Fruit fly (Drosophila melanogaster) whole organism, embryonic: ENCODE results near the gene GILT3.

Experiments
- CG11696 ChIP-seq: fragments of 200-800 bp; sonication (Bioruptor generic); IDR thresholded peaks from 2 replicates; pipeline ENCODE4 v1.3.6; 2022; ENCODE audit warnings: missing biosample characterization, missing genetic modification characterization
- CG12104 ChIP-seq: fragments of 200-800 bp; sonication (Bioruptor generic); optimal IDR thresholded peaks from 3 replicates; lab custom pipeline; 2016; ENCODE audit warnings: missing biosample characterization, missing genetic modification characterization
- CG17829 ChIP-seq: fragments of 200-800 bp; optimal IDR thresholded peaks from 2 replicates; lab custom pipeline; 2019; ENCODE audit warnings: missing biosample characterization, mild to moderate bottlenecking, missing genetic modification characterization, moderate library complexity
- CG2129 ChIP-seq: fragments of 200-800 bp; sonication (Bioruptor generic); IDR thresholded peaks from 2 replicates; pipeline ENCODE4 v1.3.6; 2022; ENCODE audit warnings: missing biosample characterization, missing genetic modification characterization; ENCODE audit not compliant: partially characterized antibody
- CG30020 ChIP-seq: fragments of 200-800 bp; optimal IDR thresholded peaks from 2 replicates; lab custom pipeline; 2019; ENCODE audit warnings: missing biosample characterization, mild to moderate bottlenecking, missing genetic modification characterization, moderate library complexity
- CG3995 ChIP-seq: fragments of 200-800 bp; sonication (Bioruptor generic); optimal IDR thresholded peaks from 3 replicates; lab custom pipeline; 2016; ENCODE audit warnings: missing biosample characterization, missing genetic modification characterization
- CG4424 ChIP-seq: fragments of 200-800 bp; sonication (Bioruptor generic); optimal IDR thresholded peaks from 3 replicates; lab custom pipeline; 2016; ENCODE audit warnings: missing biosample characterization, missing genetic modification characterization
- CG5953 ChIP-seq: fragments of 200-800 bp; sonication (Bioruptor generic); IDR thresholded peaks from 2 replicates; pipeline ENCODE4 v1.3.6; 2022; ENCODE audit warnings: missing biosample characterization, missing genetic modification characterization
- CG6654 ChIP-seq: fragments of 200-800 bp; sonication (Bioruptor generic); optimal IDR thresholded peaks from 2 replicates; lab custom pipeline; 2017; ENCODE audit warnings: missing biosample characterization, mild to moderate bottlenecking, missing genetic modification characterization
- CG6791 ChIP-seq: fragments of 200-800 bp; sonication (Bioruptor generic); IDR thresholded peaks from 3 replicates; pipeline ENCODE4 v1.3.6; 2022; ENCODE audit warnings: missing biosample characterization, missing genetic modification characterization; ENCODE audit not compliant: partially characterized antibody
- CG6813 ChIP-seq: fragments of 200-800 bp; sonication (Bioruptor generic); optimal IDR thresholded peaks from 2 replicates; lab custom pipeline; 2017; ENCODE audit warnings: missing biosample characterization, missing genetic modification characterization, mild to moderate bottlenecking, moderate library complexity, missing genetic modification reagents
- CG7556 ChIP-seq: fragments of 200-800 bp; sonication (Bioruptor generic); optimal IDR thresholded peaks from 2 replicates; lab custom pipeline; 2017; ENCODE audit warnings: missing biosample characterization, mild to moderate bottlenecking, missing genetic modification characterization
- CG7839 ChIP-seq: fragments of 200-800 bp; sonication (Bioruptor generic); optimal IDR thresholded peaks from 3 replicates; lab custom pipeline; 2018; ENCODE audit warnings: missing biosample characterization, mild to moderate bottlenecking, missing genetic modification characterization, moderate library complexity
- CG9215 ChIP-seq: fragments of 200-800 bp; sonication (Bioruptor generic); IDR thresholded peaks from 2 replicates; pipeline ENCODE4 v1.3.6; 2022; ENCODE audit warnings: missing biosample characterization, missing genetic modification characterization
- CG9797 ChIP-seq: fragments of 200-800 bp; sonication (Bioruptor generic); optimal IDR thresholded peaks from 3 replicates; lab custom pipeline; 2018; ENCODE audit warnings: missing biosample characterization, mild to moderate bottlenecking, missing genetic modification characterization
- CG9817 ChIP-seq: fragments of 200-800 bp; sonication (Bioruptor generic); optimal IDR thresholded peaks from 2 replicates; lab custom pipeline; 2018; ENCODE audit warnings: missing biosample characterization, mild to moderate bottlenecking, missing genetic modification characterization, moderate library complexity
- CkIIα-i1 ChIP-seq: fragments of 200-800 bp; sonication (Bioruptor generic); IDR thresholded peaks from 2 replicates; pipeline ENCODE4 v1.3.6; 2022; ENCODE audit warnings: missing biosample characterization, missing genetic modification characterization
- Dip2 ChIP-seq: fragments of 200-800 bp; sonication (Bioruptor generic); IDR thresholded peaks from 2 replicates; pipeline ENCODE4 v1.3.6; 2022; ENCODE audit warnings: missing biosample characterization, missing genetic modification characterization
- Dll ChIP-seq: fragments of 200-800 bp; sonication (Bioruptor generic); IDR thresholded peaks from 4 replicates; pipeline ENCODE4 v1.3.6; 2022; ENCODE audit warnings: missing biosample characterization, missing genetic modification characterization; ENCODE audit not compliant: partially characterized antibody
- Dref ChIP-seq: fragments of 200-800 bp; sonication (Bioruptor generic); IDR thresholded peaks from 2 replicates; pipeline ENCODE4 v1.3.6; 2022; ENCODE audit warnings: missing biosample characterization, missing genetic modification characterization
- Gug ChIP-seq: fragments of 200-800 bp; sonication (Bioruptor generic); IDR thresholded peaks from 4 replicates; pipeline ENCODE4 v1.3.6; 2022; ENCODE audit warnings: missing biosample characterization, missing genetic modification characterization
- Hr51 ChIP-seq, 2 experiments: fragments of 200-800 bp; sonication (Bioruptor generic); optimal IDR thresholded peaks; 2 replicates in 1 of 2; 3 replicates in 1 of 2; lab custom pipeline; 2016 to 2018; ENCODE audit warnings: missing biosample characterization in 2 of 2, missing genetic modification characterization in 2 of 2, mild to moderate bottlenecking in 1 of 2, moderate library complexity in 1 of 2
- Lpt ChIP-seq: fragments of >200 bp; optimal IDR thresholded peaks from 2 replicates; lab custom pipeline; 2018; ENCODE audit warnings: missing biosample characterization, missing genetic modification characterization
- Mes4 ChIP-seq: fragments of 200-800 bp; sonication (Bioruptor generic); optimal IDR thresholded peaks from 2 replicates; lab custom pipeline; 2016; ENCODE audit warnings: missing biosample characterization, missing genetic modification characterization
- Mrtf ChIP-seq: fragments of 200-800 bp; sonication (Bioruptor generic); IDR thresholded peaks from 3 replicates; pipeline ENCODE4 v1.3.6; 2022; ENCODE audit warnings: missing biosample characterization, missing genetic modification characterization
- Oli ChIP-seq: fragments of 200-800 bp; sonication (Bioruptor generic); optimal IDR thresholded peaks from 2 replicates; lab custom pipeline; 2018; ENCODE audit warnings: missing biosample characterization, mild to moderate bottlenecking, missing genetic modification characterization, moderate library complexity
- Poxn ChIP-seq: fragments of 200-800 bp; sonication (Bioruptor generic); IDR thresholded peaks from 2 replicates; pipeline ENCODE4 v1.3.6; 2022; ENCODE audit warnings: missing biosample characterization, missing genetic modification characterization
- aop ChIP-seq: fragments of 200-800 bp; sonication (Bioruptor generic); IDR thresholded peaks from 2 replicates; pipeline ENCODE4 v1.3.6; 2022; ENCODE audit warnings: missing biosample characterization, missing genetic modification characterization
- bcd ChIP-seq: fragments of 200-800 bp; sonication (Bioruptor generic); optimal IDR thresholded peaks from 2 replicates; lab custom pipeline; 2017; ENCODE audit warnings: missing biosample characterization, mild to moderate bottlenecking, missing genetic modification characterization
- bsh ChIP-seq, 2 experiments: fragments of 200-800 bp; sonication (Bioruptor generic); optimal IDR thresholded peaks; 2 replicates each; lab custom pipeline; 2017 to 2018; ENCODE audit warnings: mild to moderate bottlenecking in 2 of 2, missing biosample characterization in 2 of 2, missing genetic modification characterization in 2 of 2, moderate library complexity in 1 of 2
- cg ChIP-seq: fragments of 200-800 bp; sonication (Bioruptor generic); optimal IDR thresholded peaks from 3 replicates; lab custom pipeline; 2019; ENCODE audit warnings: missing biosample characterization, mild to moderate bottlenecking, missing genetic modification characterization, moderate library complexity
- crp ChIP-seq, 2 experiments: fragments of 200-800 bp; sonication (Bioruptor generic); optimal IDR thresholded peaks; 2 replicates in 1 of 2; 3 replicates in 1 of 2; lab custom pipeline; 2017; ENCODE audit warnings: missing biosample characterization in 2 of 2, missing genetic modification characterization in 2 of 2, mild to moderate bottlenecking in 1 of 2, moderate library complexity in 1 of 2
- dati ChIP-seq: fragments of 200-800 bp; sonication (Bioruptor generic); IDR thresholded peaks from 2 replicates; pipeline ENCODE4 v1.3.6; 2022; ENCODE audit warnings: missing biosample characterization, missing genetic modification characterization
- eve ChIP-seq, 2 experiments: fragments of >200 bp; optimal IDR thresholded peaks; 2 replicates each; lab custom pipeline; 2017; ENCODE audit warnings: missing biosample characterization in 2 of 2, missing genetic modification characterization in 2 of 2
- gcm ChIP-seq: fragments of 200-800 bp; sonication (Bioruptor generic); optimal IDR thresholded peaks from 2 replicates; lab custom pipeline; 2019; ENCODE audit warnings: missing biosample characterization, mild to moderate bottlenecking, missing genetic modification characterization, moderate library complexity
- gem ChIP-seq: fragments of 200-800 bp; sonication (Bioruptor generic); optimal IDR thresholded peaks from 2 replicates; lab custom pipeline; 2019; ENCODE audit warnings: missing biosample characterization, mild to moderate bottlenecking, missing genetic modification characterization, moderate library complexity
- ham ChIP-seq: fragments of 200-800 bp; sonication (Bioruptor generic); IDR thresholded peaks from 2 replicates; pipeline ENCODE4 v1.3.6; 2022; ENCODE audit warnings: missing biosample characterization, missing genetic modification characterization
- hb ChIP-seq: fragments of 200-800 bp; sonication (Bioruptor generic); IDR thresholded peaks from 3 replicates; pipeline ENCODE4 v1.3.6; 2022; ENCODE audit warnings: missing biosample characterization, missing genetic modification characterization; ENCODE audit not compliant: partially characterized antibody
- hbn ChIP-seq: fragments of 200-800 bp; sonication (Bioruptor generic); IDR thresholded peaks from 2 replicates; pipeline ENCODE4 v1.3.6; 2022; ENCODE audit warnings: missing biosample characterization, missing genetic modification characterization; ENCODE audit not compliant: partially characterized antibody
- hkb ChIP-seq, 2 experiments: fragments of 200-800 bp in 1 of 2; fragments of >200 bp in 1 of 2; sonication (Bioruptor generic) in 1 of 2; IDR thresholded peaks in 1 of 2; optimal IDR thresholded peaks in 1 of 2; 2 replicates each; pipeline versions ENCODE4 v1.3.6 to Lab custom; 2017 to 2022; ENCODE audit warnings: missing biosample characterization in 1 of 2, missing genetic modification characterization in 1 of 2
- jigr1 ChIP-seq: fragments of 200-800 bp; sonication (Bioruptor generic); IDR thresholded peaks from 3 replicates; pipeline ENCODE4 v1.3.6; 2022; ENCODE audit warnings: missing biosample characterization, missing genetic modification characterization
- luna ChIP-seq: fragments of 200-800 bp; sonication (Bioruptor generic); optimal IDR thresholded peaks from 2 replicates; lab custom pipeline; 2016; ENCODE audit warnings: missing biosample characterization, missing genetic modification characterization
- mam ChIP-seq: fragments of 200-800 bp; sonication (Bioruptor generic); optimal IDR thresholded peaks from 3 replicates; lab custom pipeline; 2016; ENCODE audit warnings: missing biosample characterization, missing genetic modification characterization
- nau ChIP-seq: fragments of 200-800 bp; sonication (Bioruptor generic); optimal IDR thresholded peaks from 3 replicates; lab custom pipeline; 2017; ENCODE audit warnings: missing biosample characterization, mild to moderate bottlenecking, missing genetic modification characterization, missing genetic modification reagents
- pnt ChIP-seq: fragments of 200-800 bp; sonication (Bioruptor generic); optimal IDR thresholded peaks from 3 replicates; lab custom pipeline; 2016; ENCODE audit warnings: missing biosample characterization, missing genetic modification characterization
- salm ChIP-seq: fragments of 200-800 bp; sonication (Bioruptor generic); optimal IDR thresholded peaks from 2 replicates; lab custom pipeline; 2018; ENCODE audit warnings: missing biosample characterization, mild to moderate bottlenecking, missing genetic modification characterization
- sr ChIP-seq: fragments of 200-800 bp; sonication (Bioruptor generic); IDR thresholded peaks from 3 replicates; pipeline ENCODE4 v1.3.6; 2022; ENCODE audit warnings: missing biosample characterization, missing genetic modification characterization
- sug ChIP-seq: fragments of 200-800 bp; optimal IDR thresholded peaks from 2 replicates; lab custom pipeline; 2019; ENCODE audit warnings: missing biosample characterization, mild to moderate bottlenecking, missing genetic modification characterization, moderate library complexity
- ttk ChIP-seq: fragments of 200-800 bp; sonication (Bioruptor generic); IDR thresholded peaks from 2 replicates; pipeline ENCODE4 v2.1.2; 2022; ENCODE audit warnings: missing biosample characterization, missing genetic modification characterization
- yki ChIP-seq: fragments of >200 bp; optimal IDR thresholded peaks from 3 replicates; lab custom pipeline; 2018
- zfh1 ChIP-seq: fragments of 200-800 bp; sonication (Bioruptor generic); IDR thresholded peaks from 3 replicates; pipeline ENCODE4 v1.3.6; 2022; ENCODE audit warnings: missing biosample characterization, missing genetic modification characterization

Gene GILT3

DNA sequence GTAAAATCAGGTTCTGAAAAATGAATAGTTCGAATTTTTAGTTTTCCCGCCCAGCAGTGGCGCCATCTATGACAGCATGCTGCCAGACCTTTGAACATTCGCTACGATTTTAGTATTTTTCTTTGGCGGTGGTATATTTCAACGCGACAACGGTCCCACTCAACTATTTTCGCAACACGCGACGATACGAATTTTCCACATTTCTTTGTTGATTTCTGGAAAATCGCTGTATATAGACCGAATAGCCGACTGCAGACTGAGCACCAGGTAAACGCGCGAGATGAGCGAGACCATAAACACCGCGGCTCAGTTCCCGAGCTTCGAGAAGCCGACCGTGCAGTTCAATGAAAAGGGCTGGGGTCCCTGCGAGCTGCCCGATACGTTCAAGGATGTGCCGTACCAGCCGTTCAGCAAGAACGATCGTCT is 2.8 kb downstream of the GILT3 start, which contains the start of gene eIF3d1 (continued):
- TF ChIP-seq CG5953 (no peak), Dip2 (GFP tag; lab: Robert Waterston, UW) (no peak), CG7556 (GFP tag; lab: Kevin White, UChicago) (no peak), dati (0 out of 2 replicates have a peak, but pooled peaks have one; percentile 20), hbn (GFP tag; lab: Robert Waterston, UW) (no peak), zfh1 (GFP tag; lab: Robert Waterston, UW) (0 out of 3 replicates have a peak, but pooled peaks have one; percentile 52), jigr1 (GFP tag; lab: Robert Waterston, UW) (no peak), salm (tag; lab: Kevin White, UChicago) (no peak), cg (no peak), hb (GFP tag; lab: Robert Waterston, UW) (no peak), CG30020 (tag; lab: Kevin White, UChicago) (no peak), CG7839 (tag; lab: Kevin White, UChicago) (no peak), CG9817 (tag; lab: Kevin White, UChicago) (no peak), Lpt (GFP tag; lab: Kevin White, UChicago) (no peak), nau (no peak), ham (GFP tag; lab: Robert Waterston, UW) (no peak), Mes4 (no peak), CG6654 (GFP tag; lab: Kevin White, UChicago) (no peak), CG9215 (GFP tag; lab: Robert Waterston, UW) (no peak), luna (GFP tag; lab: Kevin White, UChicago) (no peak), mam (GFP tag; lab: Kevin White, UChicago) (peak; percentile 18), ttk (no peak), Mrtf (GFP tag; lab: Robert Waterston, UW) (no peak), yki (lab: Kevin White, UChicago) (no peak), CG12104 (GFP tag; lab: Kevin White, UChicago) (no peak), sug (tag; lab: Kevin White, UChicago) (no peak), gem (tag; lab: Kevin White, UChicago) (no peak), CG4424 (GFP tag; lab: Kevin White, UChicago) (no peak), CG6791 (GFP tag; lab: Robert Waterston, UW) (peak; percentile 57; the same call in 2 of the 3 replicates), crp (GFP tag; optimal IDR thresholded peaks at IDR 0.05; lab: Kevin White, UChicago) (peak in 1 of 2 experiments; percentile 11), CG17829 (tag; lab: Kevin White, UChicago) (peak; percentile 26), hkb (optimal IDR thresholded peaks at IDR 0.05; lab: Kevin White, UChicago) (no peak), hkb (GFP tag; IDR thresholded peaks at IDR 0.05; lab: Robert Waterston, UW) (no peak), pnt (GFP tag; lab: Kevin White, UChicago) (peak; percentile 6), Hr51 (GFP tag; optimal IDR thresholded peaks at IDR 0.05; lab: Kevin White, UChicago) (no peak), CkIIα-i1 (GFP tag; lab: Robert Waterston, UW) (no peak), aop (no peak), eve (GFP tag; optimal IDR thresholded peaks at IDR 0.05; lab: Kevin White, UChicago) (no peak), CG6813 (no peak), CG2129 (GFP tag; lab: Robert Waterston, UW) (no peak), gcm (GFP tag; lab: Kevin White, UChicago) (no peak), bcd (GFP tag; lab: Kevin White, UChicago) (peak; percentile 19), CG11696 (GFP tag; lab: Robert Waterston, UW) (no peak), Dll (GFP tag; lab: Robert Waterston, UW) (peak; percentile 29; the same call in 1 of the 4 replicates), Gug (GFP tag; lab: Robert Waterston, UW) (no peak), Poxn (GFP tag; lab: Robert Waterston, UW) (no peak), CG9797 (peak; percentile 99), Dref (GFP tag; lab: Robert Waterston, UW) (peak; percentile 42; the same call in 1 of the 2 replicates), CG3995 (no peak), sr (GFP tag; lab: Robert Waterston, UW) (no peak), bsh (GFP tag; optimal IDR thresholded peaks at IDR 0.05; lab: Kevin White, UChicago) (no peak), Oli (tag; lab: Kevin White, UChicago) (no peak)
